Worm (Caenorhabditis elegans) whole organism, L4/young adult: ENCODE results near the gene str-46.

Experiments
- dao-5 ChIP-seq: sonication (generic microtip); optimal IDR thresholded peaks from 2 replicates; lab custom pipeline; 2016; ENCODE audit warnings: missing genotype, missing genetic modification characterization, moderate library complexity, missing compliant biosample characterization
- him-1 ChIP-seq: sonication (generic microtip); optimal IDR thresholded peaks from 2 replicates; lab custom pipeline; 2016; ENCODE audit warnings: missing genotype, missing genetic modification reagents, missing genetic modification characterization, missing compliant biosample characterization

- TF ChIP-seq him-1 (tag; lab: Kevin White, UChicago): no peak
- no peak for TF ChIP-seq dao-5 (tag; lab: Kevin White, UChicago)
Measured at ce11 chrV:2869503-2869902, 30.3 kb downstream of the str-46 start, which contains the start of gene srh-241.
